Fruit fly (Drosophila melanogaster) whole organism, embryonic: ENCODE data around the gene Nasp.

Source experiments
- Blimp-1 ChIP-seq: fragments of 200-800 bp; sonication (Bioruptor generic); optimal IDR thresholded peaks from 3 replicates; lab custom pipeline; 2018; ENCODE audit warnings: missing biosample characterization, missing genetic modification characterization, mild to moderate bottlenecking, moderate library complexity, missing genetic modification reagents
- Bteb2 ChIP-seq: fragments of 200-800 bp; sonication (Bioruptor generic); optimal IDR thresholded peaks from 2 replicates; lab custom pipeline; 2016; ENCODE audit warnings: missing biosample characterization, missing genetic modification characterization
- CG10431 ChIP-seq: fragments of 200-800 bp; sonication (Bioruptor generic); optimal IDR thresholded peaks from 3 replicates; lab custom pipeline; 2018; ENCODE audit warnings: missing biosample characterization, mild to moderate bottlenecking, missing genetic modification characterization
- CG10462 ChIP-seq: fragments of 200-800 bp; sonication (Bioruptor generic); optimal IDR thresholded peaks from 2 replicates; lab custom pipeline; 2016; ENCODE audit warnings: missing biosample characterization, missing genetic modification characterization
- CG12219 ChIP-seq: fragments of 200-800 bp; sonication (Bioruptor generic); optimal IDR thresholded peaks from 3 replicates; lab custom pipeline; 2018; ENCODE audit warnings: missing biosample characterization, mild to moderate bottlenecking, missing genetic modification characterization
- CG13624 ChIP-seq: fragments of 200-800 bp; sonication (Bioruptor generic); optimal IDR thresholded peaks from 2 replicates; lab custom pipeline; 2016; ENCODE audit warnings: missing biosample characterization, missing genetic modification characterization
- CG14050 ChIP-seq: fragments of 200-800 bp; sonication (Bioruptor generic); IDR thresholded peaks from 3 replicates; pipeline ENCODE4 v1.3.6; 2022; ENCODE audit warnings: missing biosample characterization, missing genetic modification characterization
- CG1832 ChIP-seq: fragments of 200-800 bp; sonication (Bioruptor generic); optimal IDR thresholded peaks from 2 replicates; lab custom pipeline; 2017; ENCODE audit warnings: missing biosample characterization, mild to moderate bottlenecking, missing genetic modification characterization, inconsistent platforms
- CG2875 ChIP-seq: fragments of 200-800 bp; sonication (Bioruptor generic); optimal IDR thresholded peaks from 2 replicates; lab custom pipeline; 2017; ENCODE audit warnings: missing biosample characterization, mild to moderate bottlenecking, missing genetic modification characterization, missing genetic modification reagents
- CG32772 ChIP-seq: fragments of 200-800 bp; sonication (Bioruptor generic); IDR thresholded peaks from 2 replicates; pipeline ENCODE4 v1.3.6; 2022; ENCODE audit warnings: missing biosample characterization, missing genetic modification characterization
- CG34422 ChIP-seq: fragments of 200-800 bp; sonication (Bioruptor generic); IDR thresholded peaks from 3 replicates; pipeline ENCODE4 v1.3.6; 2022; ENCODE audit warnings: missing biosample characterization, missing genetic modification characterization
- CG3726 ChIP-seq: fragments of 200-800 bp; sonication (Bioruptor generic); IDR thresholded peaks from 3 replicates; pipeline ENCODE4, ENCODE4 v1.3.6; 2022; ENCODE audit warnings: missing biosample characterization, missing genetic modification characterization
- CG3995 ChIP-seq: fragments of 200-800 bp; sonication (Bioruptor generic); optimal IDR thresholded peaks from 3 replicates; lab custom pipeline; 2016; ENCODE audit warnings: missing biosample characterization, missing genetic modification characterization
- CG4282 ChIP-seq: fragments of 200-800 bp; sonication (Bioruptor generic); optimal IDR thresholded peaks from 2 replicates; lab custom pipeline; 2016; ENCODE audit warnings: missing biosample characterization, missing genetic modification characterization
- CG4424 ChIP-seq: fragments of 200-800 bp; sonication (Bioruptor generic); optimal IDR thresholded peaks from 3 replicates; lab custom pipeline; 2016; ENCODE audit warnings: missing biosample characterization, missing genetic modification characterization
- CG4820 ChIP-seq: fragments of 200-800 bp; sonication (Bioruptor generic); optimal IDR thresholded peaks from 3 replicates; lab custom pipeline; 2016; ENCODE audit warnings: missing biosample characterization, missing genetic modification characterization
- CG8290 ChIP-seq, 3 experiments: fragments of 200-800 bp; sonication (Bioruptor generic); optimal IDR thresholded peaks; 2 replicates each; lab custom pipeline; 2016 to 2019; ENCODE audit warnings: missing biosample characterization in 3 of 3, missing genetic modification characterization in 3 of 3, mild to moderate bottlenecking in 2 of 3, moderate library complexity in 1 of 3
- CHES-1-like ChIP-seq: fragments of 200-800 bp; sonication (Bioruptor generic); optimal IDR thresholded peaks from 2 replicates; lab custom pipeline; 2016; ENCODE audit warnings: missing biosample characterization, missing genetic modification characterization
- Camta ChIP-seq: fragments of 200-800 bp; sonication (Bioruptor generic); optimal IDR thresholded peaks from 2 replicates; lab custom pipeline; 2016; ENCODE audit warnings: missing biosample characterization, missing genetic modification characterization
- CrebB ChIP-seq: fragments of 200-800 bp; sonication (Bioruptor generic); optimal IDR thresholded peaks from 3 replicates; lab custom pipeline; 2018; ENCODE audit warnings: missing biosample characterization, mild to moderate bottlenecking, missing genetic modification characterization
- Dbx ChIP-seq: fragments of 200-800 bp; sonication (Bioruptor generic); IDR thresholded peaks from 3 replicates; pipeline ENCODE4 v1.3.6; 2022; ENCODE audit warnings: missing biosample characterization, missing genetic modification characterization
- Dek ChIP-seq: fragments of 200-800 bp; sonication (Bioruptor generic); optimal IDR thresholded peaks from 3 replicates; lab custom pipeline; 2019; ENCODE audit warnings: missing biosample characterization, mild to moderate bottlenecking, missing genetic modification characterization, moderate library complexity
- Lim3 ChIP-seq: fragments of 200-800 bp; sonication (Bioruptor generic); IDR thresholded peaks from 2 replicates; pipeline ENCODE4 v1.3.6; 2022; ENCODE audit warnings: missing biosample characterization, missing genetic modification characterization
- NfI ChIP-seq: fragments of 200-800 bp; sonication (Bioruptor generic); optimal IDR thresholded peaks from 3 replicates; lab custom pipeline; 2018; ENCODE audit warnings: missing biosample characterization, mild to moderate bottlenecking, missing genetic modification characterization, moderate library complexity
- Oaz ChIP-seq: fragments of 200-800 bp; sonication (Bioruptor generic); IDR thresholded peaks from 2 replicates; pipeline ENCODE4 v1.3.6; 2022; ENCODE audit warnings: missing biosample characterization, missing genetic modification characterization
- Opbp ChIP-seq: fragments of 200-800 bp; sonication (Bioruptor generic); IDR thresholded peaks from 3 replicates; pipeline ENCODE4 v1.3.6; 2022; ENCODE audit warnings: missing biosample characterization, missing genetic modification characterization; ENCODE audit not compliant: partially characterized antibody
- Poxn ChIP-seq: fragments of 200-800 bp; sonication (Bioruptor generic); IDR thresholded peaks from 2 replicates; pipeline ENCODE4 v1.3.6; 2022; ENCODE audit warnings: missing biosample characterization, missing genetic modification characterization
- Scr ChIP-seq: fragments of 200-800 bp; sonication (Bioruptor generic); IDR thresholded peaks from 2 replicates; pipeline ENCODE4 v1.3.6; 2022; ENCODE audit warnings: missing biosample characterization, missing genetic modification characterization; ENCODE audit not compliant: partially characterized antibody
- Spps ChIP-seq: fragments of 200-800 bp; sonication (Bioruptor generic); optimal IDR thresholded peaks from 2 replicates; lab custom pipeline; 2018; ENCODE audit warnings: missing biosample characterization, mild to moderate bottlenecking, missing genetic modification characterization
- Ssrp ChIP-seq: fragments of 200-800 bp; sonication (Bioruptor generic); optimal IDR thresholded peaks from 2 replicates; lab custom pipeline; 2018; ENCODE audit warnings: missing biosample characterization, mild to moderate bottlenecking, missing genetic modification characterization, moderate library complexity
- Trl ChIP-seq, 3 experiments: fragments of >200 bp in 2 of 3; fragments of 200-800 bp in 1 of 3; sonication (Bioruptor generic) in 1 of 3; optimal IDR thresholded peaks; 2 replicates in 1 of 3; 3 replicates in 2 of 3; lab custom pipeline; 2016 to 2017; ENCODE audit warnings: missing biosample characterization in 1 of 3, missing genetic modification characterization in 1 of 3
- Xbp1 ChIP-seq: fragments of 200-800 bp; sonication (Bioruptor generic); optimal IDR thresholded peaks from 3 replicates; lab custom pipeline; 2016; ENCODE audit warnings: missing biosample characterization, mild to moderate bottlenecking, missing genetic modification characterization
- ase ChIP-seq: fragments of 200-800 bp; sonication (Bioruptor generic); IDR thresholded peaks from 3 replicates; pipeline ENCODE4 v1.3.6; 2022; ENCODE audit warnings: missing biosample characterization, missing genetic modification characterization
- ash1 ChIP-seq: fragments of 200-800 bp; sonication (Bioruptor generic); optimal IDR thresholded peaks from 2 replicates; lab custom pipeline; 2018; ENCODE audit warnings: missing biosample characterization, mild to moderate bottlenecking, missing genetic modification characterization
- az2 ChIP-seq: fragments of 200-800 bp; sonication (Bioruptor generic); optimal IDR thresholded peaks from 3 replicates; lab custom pipeline; 2016; ENCODE audit warnings: missing biosample characterization, missing genetic modification characterization
- btn ChIP-seq: fragments of 200-800 bp; sonication (Bioruptor generic); optimal IDR thresholded peaks from 2 replicates; lab custom pipeline; 2016; ENCODE audit warnings: missing biosample characterization, missing genetic modification characterization
- corto ChIP-seq: fragments of 200-800 bp; sonication (Bioruptor generic); optimal IDR thresholded peaks from 2 replicates; lab custom pipeline; 2016; ENCODE audit warnings: missing biosample characterization, mild to moderate bottlenecking, missing genetic modification characterization, moderate library complexity
- ftz-f1 ChIP-seq: fragments of 200-800 bp; sonication (Bioruptor generic); optimal IDR thresholded peaks from 2 replicates; lab custom pipeline; 2016; ENCODE audit warnings: missing biosample characterization, missing genetic modification characterization
- jing ChIP-seq: fragments of 200-800 bp; sonication (Bioruptor generic); optimal IDR thresholded peaks from 2 replicates; lab custom pipeline; 2018; ENCODE audit warnings: missing biosample characterization, mild to moderate bottlenecking, missing genetic modification characterization
- kay ChIP-seq: fragments of 200-800 bp; sonication (Bioruptor generic); optimal IDR thresholded peaks from 2 replicates; lab custom pipeline; 2016; ENCODE audit warnings: missing biosample characterization, missing genetic modification characterization
- knrl ChIP-seq: fragments of 200-800 bp; sonication (Bioruptor generic); IDR thresholded peaks from 3 replicates; pipeline ENCODE4 v1.3.6; 2022; ENCODE audit warnings: missing biosample characterization, missing genetic modification characterization; ENCODE audit not compliant: partially characterized antibody
- lov ChIP-seq, 2 experiments: fragments of 200-800 bp in 1 of 2; fragments of >200 bp in 1 of 2; sonication (Bioruptor generic) in 1 of 2; IDR thresholded peaks in 1 of 2; optimal IDR thresholded peaks in 1 of 2; 2 replicates in 1 of 2; 3 replicates in 1 of 2; pipeline versions ENCODE4 v1.3.6 to Lab custom; 2017 to 2022; ENCODE audit warnings: missing biosample characterization in 1 of 2, missing genetic modification characterization in 1 of 2
- luna ChIP-seq: fragments of 200-800 bp; sonication (Bioruptor generic); optimal IDR thresholded peaks from 2 replicates; lab custom pipeline; 2016; ENCODE audit warnings: missing biosample characterization, missing genetic modification characterization
- mld ChIP-seq: fragments of 200-800 bp; sonication (Bioruptor generic); IDR thresholded peaks from 3 replicates; pipeline ENCODE4 v1.3.6; 2022; ENCODE audit warnings: missing biosample characterization, missing genetic modification characterization; ENCODE audit not compliant: partially characterized antibody
- slbo ChIP-seq: fragments of 200-800 bp; sonication (Bioruptor generic); IDR thresholded peaks from 2 replicates; pipeline ENCODE4 v1.3.6; 2022; ENCODE audit warnings: missing biosample characterization, missing genetic modification characterization
- stwl ChIP-seq: fragments of 200-800 bp; sonication (Bioruptor generic); optimal IDR thresholded peaks from 3 replicates; lab custom pipeline; 2018; ENCODE audit warnings: missing biosample characterization, mild to moderate bottlenecking, missing genetic modification characterization, moderate library complexity
- tx ChIP-seq: fragments of 200-800 bp; sonication (Bioruptor generic); optimal IDR thresholded peaks from 2 replicates; lab custom pipeline; 2016; ENCODE audit warnings: missing biosample characterization, missing genetic modification characterization
- vvl ChIP-seq: fragments of 200-800 bp; sonication (Bioruptor generic); IDR thresholded peaks from 2 replicates; pipeline ENCODE4 v1.3.6; 2022; ENCODE audit warnings: missing biosample characterization, missing genetic modification characterization

Nasp gene

DNA sequence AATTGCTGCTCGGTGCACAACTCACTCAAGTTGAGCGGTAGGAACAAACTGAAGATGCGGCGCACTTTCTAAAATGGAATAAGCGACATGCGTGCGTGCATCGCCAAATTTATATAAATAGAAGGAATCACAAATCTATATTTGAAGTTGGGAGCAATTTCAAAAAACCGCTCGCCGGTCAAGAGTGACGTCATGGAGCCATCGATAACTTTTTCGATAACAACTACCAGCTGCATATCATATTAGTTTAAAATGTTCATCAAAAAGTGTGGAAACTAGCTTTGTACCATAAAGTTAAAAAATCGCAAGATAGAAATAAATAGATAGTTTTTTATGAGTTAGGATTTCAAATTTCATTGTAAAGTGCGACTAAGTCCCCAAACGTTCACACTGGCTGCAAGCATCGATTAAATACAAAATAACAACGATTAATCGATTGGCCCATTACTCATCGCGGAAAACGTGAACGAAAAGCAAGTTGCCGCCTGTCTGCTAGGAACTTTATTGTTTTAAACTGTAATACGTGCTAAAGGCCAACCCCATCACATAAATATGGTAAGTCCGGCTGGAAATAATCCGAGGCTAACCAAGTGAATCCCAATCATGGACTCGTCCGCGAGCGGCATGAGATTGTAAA is 53.6 kb downstream of the Nasp start, which contains the start of the genes Pif1A, Pif1B and CCT7 (continued):
- TF ChIP-seq CG1832, result no peak
- no peak for TF ChIP-seq corto (GFP tag; lab: Kevin White, UChicago)
- peak; percentile 79; the same call in 2 of the 3 replicates for TF ChIP-seq CG34422
- no peak for TF ChIP-seq Camta
- TF ChIP-seq NfI (GFP tag; lab: Kevin White, UChicago), result no peak
- peak; percentile 93 for TF ChIP-seq knrl (GFP tag; lab: Robert Waterston, UW)
- TF ChIP-seq Trl (optimal IDR thresholded peaks at IDR 0.05; lab: Kevin White, UChicago), result no peak
- peak; percentile 17 for TF ChIP-seq Trl (GFP tag; optimal IDR thresholded peaks at IDR 0.05; lab: Kevin White, UChicago)
- TF ChIP-seq Ssrp, result no peak
- TF ChIP-seq tx (GFP tag; lab: Kevin White, UChicago), result peak; percentile 62
- TF ChIP-seq Bteb2 (GFP tag; lab: Kevin White, UChicago), result peak; percentile 43
- no peak for TF ChIP-seq btn (GFP tag; lab: Kevin White, UChicago)
- no peak for TF ChIP-seq Dbx (GFP tag; lab: Robert Waterston, UW)
- TF ChIP-seq ftz-f1 (GFP tag; lab: Kevin White, UChicago), result no peak
- no peak for TF ChIP-seq CG4424 (GFP tag; lab: Kevin White, UChicago)
- TF ChIP-seq Blimp-1 (GFP tag; lab: Kevin White, UChicago), result no peak
- TF ChIP-seq CG12219, result no peak
- peak; percentile 95 for TF ChIP-seq Scr
- TF ChIP-seq Dek (tag; lab: Kevin White, UChicago), result no peak
- peak; percentile 3 for TF ChIP-seq az2 (GFP tag; lab: Kevin White, UChicago)
- TF ChIP-seq CG4820 (GFP tag; lab: Kevin White, UChicago), result no peak
- TF ChIP-seq Opbp (GFP tag; lab: Robert Waterston, UW), result peak; percentile 83
- no peak for TF ChIP-seq CG2875 (GFP tag; lab: Kevin White, UChicago)
- no peak for TF ChIP-seq Oaz (GFP tag; lab: Robert Waterston, UW)
- TF ChIP-seq jing, result no peak
- TF ChIP-seq lov (optimal IDR thresholded peaks at IDR 0.05; lab: Kevin White, UChicago), result no peak
- no peak for TF ChIP-seq lov (GFP tag; IDR thresholded peaks at IDR 0.05; lab: Robert Waterston, UW)
- peak; percentile 52 for TF ChIP-seq CG13624
- no peak for TF ChIP-seq CG10462 (GFP tag; lab: Kevin White, UChicago)
- no peak for TF ChIP-seq Spps (tag; lab: Kevin White, UChicago)
- TF ChIP-seq CG3995, result peak; percentile 90
- TF ChIP-seq CG4282 (GFP tag; lab: Kevin White, UChicago), result no peak
- TF ChIP-seq CG8290 (GFP tag; optimal IDR thresholded peaks at IDR 0.05; lab: Kevin White, UChicago), result no peak
- no peak for TF ChIP-seq CG8290 (tag; optimal IDR thresholded peaks at IDR 0.05; lab: Kevin White, UChicago)
- TF ChIP-seq kay, result peak; percentile 98
- TF ChIP-seq CG32772 (GFP tag; lab: Robert Waterston, UW), result no peak
- TF ChIP-seq mld, result peak; percentile 49; the same call in 1 of the 3 replicates
- TF ChIP-seq ash1 (GFP tag; lab: Kevin White, UChicago), result no peak
- no peak for TF ChIP-seq luna (GFP tag; lab: Kevin White, UChicago)
- TF ChIP-seq slbo (GFP tag; lab: Robert Waterston, UW), result peak; percentile 14; the same call in 1 of the 2 replicates
- TF ChIP-seq ase (GFP tag; lab: Robert Waterston, UW), result no peak
- TF ChIP-seq CHES-1-like, result peak; percentile 69
- no peak for TF ChIP-seq CG3726
- TF ChIP-seq Poxn, result no peak
- TF ChIP-seq CG14050, result no peak
- no peak for TF ChIP-seq CG10431 (GFP tag; lab: Kevin White, UChicago)
- TF ChIP-seq stwl (tag; lab: Kevin White, UChicago), result peak; percentile 87
- no peak for TF ChIP-seq CrebB
- TF ChIP-seq Lim3 (GFP tag; lab: Robert Waterston, UW), result no peak
- TF ChIP-seq Xbp1 (GFP tag; lab: Kevin White, UChicago), result peak; percentile 8
- peak; percentile 24; the same call in 1 of the 2 replicates for TF ChIP-seq vvl (GFP tag; lab: Robert Waterston, UW)
